Worm (Caenorhabditis elegans): Measurements from ENCODE around the gene C18A11.1.
A peak's percentile ranks its signal among the peaks of the same experiment; 100 is the strongest.

Gene C18A11.1

ce11 chrX:8098813-8099360 is 29.8 kb downstream of the C18A11.1 start, which contains the start of gene catp-5:
catp-5 (minus strand) TSS chrX:8098863.
- peak; percentile 8 for TF ChIP-seq nhr-28 (tag; optimal IDR thresholded peaks at IDR 0.05)
- no peak for TF ChIP-seq dmd-8 (GFP tag; IDR thresholded peaks at IDR 0.05)
- no peak for TF ChIP-seq vab-7 (GFP tag; IDR thresholded peaks at IDR 0.05)
- TF ChIP-seq pqm-1 (tag; optimal IDR thresholded peaks at IDR 0.05): peak; percentile 53
- no peak for TF ChIP-seq nhr-102 (tag; optimal IDR thresholded peaks at IDR 0.05)
- no peak for TF ChIP-seq spr-3 (GFP tag; optimal IDR thresholded peaks at IDR 0.05)
- no peak for TF ChIP-seq ztf-7 (tag; optimal IDR thresholded peaks at IDR 0.05)
- no peak for TF ChIP-seq ama-1 (optimal IDR thresholded peaks at IDR 0.05)
- TF ChIP-seq hlh-11 (tag; optimal IDR thresholded peaks at IDR 0.05): peak; percentile 22
- no peak for TF ChIP-seq F26F4.8 (GFP tag; conservative IDR thresholded peaks at IDR 0.05)
- no peak for TF ChIP-seq daf-12 (tag; optimal IDR thresholded peaks at IDR 0.05)
- no peak for TF ChIP-seq duxl-1 (tag; optimal IDR thresholded peaks at IDR 0.05; ENCODE audit: poor library complexity)
- peak; percentile 23 for TF ChIP-seq dve-1 (tag; optimal IDR thresholded peaks at IDR 0.05; ENCODE audit: insufficient read depth)
- TF ChIP-seq nhr-77 (tag; optimal IDR thresholded peaks at IDR 0.05): peak; percentile 13
- no peak for TF ChIP-seq D1046.2 (GFP tag; IDR thresholded peaks at IDR 0.05)
- peak; percentile 50; the same call in 1 of the 2 replicates for TF ChIP-seq dmd-6 (GFP tag; IDR thresholded peaks at IDR 0.05)
- no peak for TF ChIP-seq daf-16 (GFP tag; optimal IDR thresholded peaks at IDR 0.05)
- peak; percentile 51 for TF ChIP-seq daf-16 (tag; optimal IDR thresholded peaks at IDR 0.05)
- no peak for TF ChIP-seq saeg-2 (GFP tag; IDR thresholded peaks at IDR 0.05)
- TF ChIP-seq lir-3 (tag; optimal IDR thresholded peaks at IDR 0.05): no peak

- TF ChIP-seq F44E2.7 (GFP tag; IDR thresholded peaks at IDR 0.05) (no peak), dve-1 (tag; optimal IDR thresholded peaks at IDR 0.05; ENCODE audit: insufficient read depth) (peak; percentile 3), mes-2 (tag; optimal IDR thresholded peaks at IDR 0.05; ENCODE audit: poor library complexity, severe bottlenecking) (peak; percentile 66), mxl-3 (GFP tag; optimal IDR thresholded peaks at IDR 0.05) (no peak), ces-1 (GFP tag; optimal IDR thresholded peaks at IDR 0.05) (no peak), php-3 (GFP tag; IDR thresholded peaks at IDR 0.05) (no peak), zfp-2 (tag; optimal IDR thresholded peaks at IDR 0.05) (no peak), F49E8.2 (tag; optimal IDR thresholded peaks at IDR 0.05; ENCODE audit: borderline replicate concordance) (no peak), T26A8.4 (GFP tag; IDR thresholded peaks at IDR 0.05) (no peak), rbr-2 (tag; optimal IDR thresholded peaks at IDR 0.05) (peak; percentile 29), ctbp-1 (GFP tag; IDR thresholded peaks at IDR 0.05) (no peak), Y105C5A.15 (GFP tag; IDR thresholded peaks at IDR 0.05) (no peak), nhr-11 (tag; optimal IDR thresholded peaks at IDR 0.05) (no peak), mep-1 (tag; optimal IDR thresholded peaks at IDR 0.05) (peak; percentile 41), nhr-102 (tag; optimal IDR thresholded peaks at IDR 0.05) (peak; percentile 52), aha-1 (tag) (peak; percentile 50), lir-3 (tag; optimal IDR thresholded peaks at IDR 0.05) (no peak), duxl-1 (tag; optimal IDR thresholded peaks at IDR 0.05; ENCODE audit: poor library complexity) (peak; percentile 37), daf-12 (tag; optimal IDR thresholded peaks at IDR 0.05) (no peak), unc-39 (tag; optimal IDR thresholded peaks at IDR 0.05) (no peak), daf-8 (GFP tag; IDR thresholded peaks at IDR 0.05) (no peak), dmd-8 (GFP tag; IDR thresholded peaks at IDR 0.05) (no peak), nhr-111 (GFP tag; optimal IDR thresholded peaks at IDR 0.05) (no peak), hmg-1.1 (GFP tag; IDR thresholded peaks at IDR 0.05) (peak; percentile 84), vab-7 (GFP tag; IDR thresholded peaks at IDR 0.05) (no peak), ztf-7 (tag; optimal IDR thresholded peaks at IDR 0.05) (peak; percentile 1), nhr-42 (GFP tag; IDR thresholded peaks at IDR 0.05) (no peak)
These were observed 34.8 kb downstream of the C18A11.1 start, which contains the start of gene K07E3.2 for ce11 chrX:8103899-8104298. K07E3.2 (plus strand) TSS chrX:8104298.

ce11 chrX:8107921-8108320 is 38.8 kb downstream of the C18A11.1 start, which contains the start of gene K07E3.9:
K07E3.9 (plus strand) TSS chrX:8108221.
- TF ChIP-seq hmg-1.1 (GFP tag; IDR thresholded peaks at IDR 0.05): no peak
- TF ChIP-seq nhr-76 (tag; optimal IDR thresholded peaks at IDR 0.05): no peak
- TF ChIP-seq nhr-77 (tag; optimal IDR thresholded peaks at IDR 0.05): no peak
- no peak for TF ChIP-seq lsy-2 (tag; optimal IDR thresholded peaks at IDR 0.05)
- no peak for TF ChIP-seq unc-130 (GFP tag; optimal IDR thresholded peaks at IDR 0.05)
